Fruit fly (Drosophila melanogaster) whole organism, pupa: ENCODE data around the gene CarT.

ENCODE experiments used
- CG10348 ChIP-seq: fragments of 200-800 bp; sonication (Bioruptor generic); IDR thresholded peaks from 2 replicates; pipeline ENCODE4 v1.3.6; 2022; ENCODE audit warnings: missing biosample characterization, missing genetic modification characterization
- CG12605 ChIP-seq: fragments of 200-800 bp; sonication (Bioruptor generic); IDR thresholded peaks from 2 replicates; pipeline ENCODE4 v1.3.6; 2022; ENCODE audit warnings: missing biosample characterization, missing genetic modification characterization
- CG13204 ChIP-seq: fragments of 200-800 bp; sonication (Bioruptor generic); optimal IDR thresholded peaks from 2 replicates; lab custom pipeline; 2018; ENCODE audit warnings: missing biosample characterization, mild to moderate bottlenecking, missing genetic modification characterization, moderate library complexity
- CG14655 ChIP-seq: fragments of 200-800 bp; sonication (Bioruptor generic); optimal IDR thresholded peaks from 3 replicates; lab custom pipeline; 2017; ENCODE audit warnings: mild to moderate bottlenecking, missing biosample characterization, missing genetic modification reagents, missing genetic modification characterization
- CG15710 ChIP-seq: fragments of 200-800 bp; sonication (Bioruptor generic); optimal IDR thresholded peaks from 2 replicates; lab custom pipeline; 2018; ENCODE audit warnings: missing biosample characterization, mild to moderate bottlenecking, missing genetic modification characterization, moderate library complexity
- CG17806 ChIP-seq: fragments of 200-800 bp; sonication (Bioruptor generic); optimal IDR thresholded peaks from 2 replicates; lab custom pipeline; 2018; ENCODE audit warnings: missing biosample characterization, mild to moderate bottlenecking, missing genetic modification characterization, moderate library complexity
- CG32121 ChIP-seq: fragments of 200-800 bp; sonication (Bioruptor generic); IDR thresholded peaks from 2 replicates; pipeline ENCODE4 v1.3.6; 2022; ENCODE audit warnings: missing biosample characterization, missing genetic modification characterization
- CG34367 ChIP-seq: fragments of 200-800 bp; sonication (Bioruptor generic); optimal IDR thresholded peaks from 2 replicates; lab custom pipeline; 2018; ENCODE audit warnings: missing biosample characterization, mild to moderate bottlenecking, missing genetic modification characterization
- CG4496 ChIP-seq: fragments of 200-800 bp; sonication (Bioruptor generic); IDR thresholded peaks from 3 replicates; pipeline ENCODE4 v1.3.6; 2022; ENCODE audit warnings: missing biosample characterization, missing genetic modification characterization
- CG8159 ChIP-seq: fragments of 200-800 bp; sonication (Bioruptor generic); optimal IDR thresholded peaks from 3 replicates; lab custom pipeline; 2018; ENCODE audit warnings: missing biosample characterization, mild to moderate bottlenecking, missing genetic modification characterization, moderate library complexity
- CG8301 ChIP-seq: fragments of 200-800 bp; sonication (Bioruptor generic); optimal IDR thresholded peaks from 2 replicates; lab custom pipeline; 2018; ENCODE audit warnings: missing biosample characterization, mild to moderate bottlenecking, missing genetic modification characterization
- CG9948 ChIP-seq: fragments of 200-800 bp; sonication (Bioruptor generic); optimal IDR thresholded peaks from 2 replicates; lab custom pipeline; 2018; ENCODE audit warnings: missing biosample characterization, mild to moderate bottlenecking, missing genetic modification characterization, moderate library complexity
- Ets98B ChIP-seq: fragments of 200-800 bp; sonication (Bioruptor generic); IDR thresholded peaks from 2 replicates; pipeline ENCODE4 v1.3.6; 2022; ENCODE audit warnings: missing biosample characterization, missing genetic modification characterization
- Pif1A ChIP-seq: fragments of 200-800 bp; sonication (Bioruptor generic); optimal IDR thresholded peaks from 3 replicates; lab custom pipeline; 2016; ENCODE audit warnings: missing biosample characterization, missing genetic modification characterization
- Pif1B ChIP-seq: fragments of 200-800 bp; sonication (Bioruptor generic); optimal IDR thresholded peaks from 3 replicates; lab custom pipeline; 2016; ENCODE audit warnings: missing biosample characterization, missing genetic modification characterization
- Snoo ChIP-seq: fragments of 200-800 bp; sonication (Bioruptor generic); optimal IDR thresholded peaks from 3 replicates; lab custom pipeline; 2017; ENCODE audit warnings: missing biosample characterization, mild to moderate bottlenecking, missing genetic modification characterization, inconsistent platforms
- fd96Ca ChIP-seq: fragments of 200-800 bp; sonication (Bioruptor generic); IDR thresholded peaks from 3 replicates; pipeline ENCODE4 v1.3.6; 2022; ENCODE audit warnings: missing biosample characterization, missing genetic modification characterization
- gl ChIP-seq: fragments of 200-800 bp; sonication (Bioruptor generic); optimal IDR thresholded peaks from 2 replicates; lab custom pipeline; 2018; ENCODE audit warnings: missing biosample characterization, mild to moderate bottlenecking, missing genetic modification characterization

CarT gene

DNA sequence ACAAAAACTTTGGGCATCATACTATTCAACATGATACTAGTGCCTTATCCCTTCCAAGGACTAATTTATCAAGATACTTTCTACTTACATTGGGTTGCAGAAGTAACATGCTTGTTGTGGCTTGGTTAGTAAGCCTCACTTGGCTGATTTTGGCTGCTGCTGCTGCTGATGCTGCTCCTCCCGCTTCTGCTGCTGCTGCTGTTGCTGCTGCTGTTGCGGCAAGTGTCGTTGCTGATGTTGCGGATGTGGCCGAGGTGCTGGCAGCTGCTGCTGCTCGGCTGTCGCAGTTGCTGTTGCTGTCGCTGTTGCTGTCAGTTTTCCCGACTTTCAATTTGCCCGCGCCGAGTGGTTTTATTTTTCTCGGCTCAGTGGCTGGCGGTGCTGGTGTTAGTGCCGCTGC lies 40.0 kb downstream of the CarT start:
- TF ChIP-seq CG4496 (GFP tag; lab: Robert Waterston, UW) = 0 out of 3 replicates have a peak, but pooled peaks have one; percentile 18
- TF ChIP-seq CG9948 (tag; lab: Kevin White, UChicago) = no peak
- TF ChIP-seq fd96Ca (GFP tag; lab: Robert Waterston, UW) = no peak
- TF ChIP-seq CG8159 (tag; lab: Kevin White, UChicago) = no peak
- TF ChIP-seq Pif1B (GFP tag; lab: Kevin White, UChicago) = no peak
- TF ChIP-seq, all 21 proteins: peak for 1

DNA sequence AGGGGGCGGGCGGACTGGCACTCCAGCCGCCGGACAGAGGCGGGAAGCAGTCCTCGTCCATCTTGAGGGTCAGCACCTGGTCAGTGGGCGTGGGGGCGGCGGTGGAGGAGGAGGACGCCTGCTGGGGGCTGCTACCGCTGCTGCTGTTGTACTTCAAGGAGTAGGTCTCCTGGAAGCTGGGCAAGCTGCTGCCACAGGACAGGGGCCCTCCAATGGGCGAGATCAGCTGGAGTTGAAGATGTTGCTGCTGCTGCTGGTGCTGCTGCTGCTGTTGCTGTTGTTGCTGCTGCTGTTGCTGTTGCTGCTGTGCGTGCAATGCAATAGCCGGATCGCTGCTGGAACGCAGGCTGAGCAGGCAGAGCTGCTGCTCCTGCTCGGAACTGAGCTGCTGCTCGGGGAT lies 41.4 kb downstream of the CarT start:
- TF ChIP-seq CG13204 (GFP tag; lab: Kevin White, UChicago) = no peak
- TF ChIP-seq CG4496 (GFP tag; lab: Robert Waterston, UW) = no peak
- TF ChIP-seq Snoo (tag; lab: Kevin White, UChicago) = no peak
- no peak for TF ChIP-seq gl (tag; lab: Kevin White, UChicago)
- TF ChIP-seq CG15710 = no peak

DNA sequence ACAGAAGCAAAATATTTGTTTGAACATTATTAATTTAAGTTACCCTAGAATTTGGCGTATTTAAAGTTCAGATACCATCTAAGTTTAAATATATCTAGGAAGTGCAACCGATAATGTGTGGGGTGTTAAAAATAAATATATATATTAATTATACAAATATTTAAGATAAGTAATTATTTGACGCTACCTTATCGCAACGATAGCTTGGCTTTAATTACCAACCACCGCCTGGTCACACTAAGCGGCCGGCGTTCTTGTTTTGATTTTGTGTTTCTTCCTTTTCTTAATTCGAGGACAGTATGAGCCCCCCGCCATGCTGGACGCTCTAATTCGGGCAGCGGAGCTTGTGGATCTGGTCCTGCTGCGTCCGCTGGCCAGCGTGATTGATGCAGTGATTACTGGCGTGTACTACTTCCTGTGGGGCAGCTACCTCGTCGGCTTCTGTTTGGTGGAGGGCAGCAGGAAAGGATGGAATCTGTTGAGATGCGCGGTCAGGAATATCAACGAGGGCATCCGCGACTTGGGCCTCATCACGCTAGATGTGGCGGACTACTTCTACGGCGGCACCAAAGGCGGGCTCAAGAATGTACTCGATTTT lies 47.8 kb downstream of the CarT start, which contains the start of gene CG2617:
Gene CG2617 (plus strand): TSS at position 233 of the 598 bp plus-strand sequence.
- TF ChIP-seq CG15710 = no peak
- no peak for TF ChIP-seq Snoo (tag; lab: Kevin White, UChicago)
- no peak for TF ChIP-seq Ets98B
- TF ChIP-seq CG14655 (GFP tag; lab: Kevin White, UChicago) = no peak
- no peak for TF ChIP-seq CG17806 (tag; lab: Kevin White, UChicago)
- TF ChIP-seq, all 21 proteins: peak for 0

DNA sequence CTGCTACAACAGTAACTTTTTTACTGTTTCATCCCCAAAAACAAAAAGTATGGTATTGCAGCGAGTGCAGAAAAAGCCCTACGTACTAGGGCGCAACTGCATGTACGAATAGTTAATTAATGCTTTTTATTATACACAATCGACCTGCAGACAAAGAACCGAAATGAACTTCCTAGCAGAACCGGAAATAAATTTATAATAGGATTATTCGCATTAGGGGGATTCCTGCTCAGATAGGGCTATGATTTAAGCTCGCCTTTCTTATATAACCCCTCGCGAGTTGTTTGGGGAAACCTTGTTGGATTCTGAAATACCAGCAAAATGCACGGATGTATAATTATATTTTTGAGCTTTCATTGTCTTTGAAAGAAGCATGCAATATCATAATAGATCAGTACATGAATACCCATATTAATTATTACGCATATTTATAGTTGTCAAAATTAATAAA lies 48.4 kb downstream of the CarT start, which contains the start of gene Cen:
Gene Cen (minus strand): TSS at position 199 of the 451 bp plus-strand sequence.
- TF ChIP-seq Pif1B (GFP tag; lab: Kevin White, UChicago) (peak; percentile 73), Ets98B (0 out of 2 replicates have a peak, but pooled peaks have one; percentile 13), CG4496 (GFP tag; lab: Robert Waterston, UW) (0 out of 3 replicates have a peak, but pooled peaks have one; percentile 62), CG10348 (GFP tag; lab: Robert Waterston, UW) (no peak), CG9948 (tag; lab: Kevin White, UChicago) (no peak), Pif1A (no peak), fd96Ca (GFP tag; lab: Robert Waterston, UW) (no peak), Snoo (tag; lab: Kevin White, UChicago) (no peak), CG8301 (tag; lab: Kevin White, UChicago) (peak; percentile 22), CG34367 (peak; percentile 35), CG12605 (GFP tag; lab: Robert Waterston, UW) (peak; percentile 52; the same call in 1 of the 2 replicates), CG15710 (peak; percentile 63), CG32121 (GFP tag; lab: Robert Waterston, UW) (0 out of 2 replicates have a peak, but pooled peaks have one; percentile 12)
